4 worm cellular contexts compared by ENCODE assay signal in genomic region chrIV:12721106-12721505, ce11.
A peak's percentile ranks its signal among the peaks of the same experiment; 100 is the strongest.
TF ChIP-seq lines count a peak whose summit lies in the region.

Gene T23F6.2, plus strand, starts transcription at chrIV:12721356.

TF ChIP-seq in whole organism, L1 larva, 84 proteins besides CTCF, POLR2A, EP300 and RAD21:
- no peak for TF ChIP-seq nhr-85 (tag; lab: Kevin White, UChicago)
- TF ChIP-seq dsc-1 (tag; optimal IDR thresholded peaks at IDR 0.05; lab: Kevin White, UChicago): peak; percentile 15
- TF ChIP-seq blmp-1 (tag; optimal IDR thresholded peaks at IDR 0.05; lab: Kevin White, UChicago): peak; percentile 68
- TF ChIP-seq aly-2 (tag; optimal IDR thresholded peaks at IDR 0.05; lab: Kevin White, UChicago): no peak

TF ChIP-seq in whole organism, L3 larva, 47 proteins besides CTCF, POLR2A, EP300 and RAD21:
- TF ChIP-seq fos-1 (tag; optimal IDR thresholded peaks at IDR 0.05; lab: Kevin White, UChicago) (no peak), nhr-43 (tag; optimal IDR thresholded peaks at IDR 0.05; lab: Kevin White, UChicago; ENCODE audit: poor library complexity, severe bottlenecking) (peak; percentile 53), ceh-9 (tag; optimal IDR thresholded peaks at IDR 0.05; lab: Kevin White, UChicago) (no peak), nhr-76 (tag; optimal IDR thresholded peaks at IDR 0.05; lab: Kevin White, UChicago) (no peak)

TF ChIP-seq in whole organism, L4 larva, 104 proteins besides CTCF, POLR2A, EP300 and RAD21:
- TF ChIP-seq Y105C5A.15 (GFP tag; IDR thresholded peaks at IDR 0.05; lab: Robert Waterston, UW) (no peak), mxl-3 (GFP tag; optimal IDR thresholded peaks at IDR 0.05; lab: Kevin White, UChicago) (no peak), ama-1 (optimal IDR thresholded peaks at IDR 0.05; lab: Kevin White, UChicago) (no peak), aly-2 (tag; optimal IDR thresholded peaks at IDR 0.05; lab: Kevin White, UChicago) (no peak), aha-1 (tag; lab: Kevin White, UChicago) (peak; percentile 44), nhr-48 (tag; optimal IDR thresholded peaks at IDR 0.05; lab: Kevin White, UChicago) (no peak), nhr-28 (tag; optimal IDR thresholded peaks at IDR 0.05; lab: Kevin White, UChicago) (peak; percentile 0)

TF ChIP-seq in whole organism, mixed stage, embryonic, 35 proteins besides CTCF, POLR2A, EP300 and RAD21:
- no peak for TF ChIP-seq ces-1 (GFP tag; optimal IDR thresholded peaks at IDR 0.05; lab: Kevin White, UChicago)
- no peak for TF ChIP-seq nhr-28 (tag; optimal IDR thresholded peaks at IDR 0.05; lab: Kevin White, UChicago)
- peak; percentile 47 for TF ChIP-seq elt-1 (tag; optimal IDR thresholded peaks at IDR 0.05; lab: Kevin White, UChicago; ENCODE audit: borderline replicate concordance, insufficient read depth)

Comparison
In these comparisons a context has a peak if more than half of its experiments do, and no peak if none do; other contexts are left out.
1. Of the 29 proteins assayed by ChIP-seq in both whole organism, L4 larva and whole organism, L1 larva: peak only in whole organism, L4 larva: aha-1 and nhr-28; only in whole organism, L1 larva: none; in both: none; in neither: 27.